Worm (Caenorhabditis elegans) whole organism, young adult: ENCODE data around the gene F28H6.6.

Experiments used
- C06A6.2 ChIP-seq: fragments of 200-800 bp; sonication (Bioruptor generic); conservative IDR thresholded peaks from 2 replicates; pipeline ENCODE4 v1.3.6; 2022; ENCODE audit warnings: missing genetic modification characterization, missing compliant biosample characterization
- akir-1 ChIP-seq: fragments of 200-800 bp; sonication (Bioruptor generic); optimal IDR thresholded peaks from 2 replicates; lab custom pipeline; 2018; ENCODE audit warnings: mild to moderate bottlenecking, missing genetic modification characterization, moderate library complexity, missing compliant biosample characterization
- aptf-3 ChIP-seq: fragments of 200-800 bp; sonication (Bioruptor generic); IDR thresholded peaks from 2 replicates; pipeline ENCODE4 v1.3.6; 2022; ENCODE audit warnings: missing genetic modification characterization, missing compliant biosample characterization
- ets-4 ChIP-seq: fragments of 200-800 bp; sonication (Bioruptor generic); optimal IDR thresholded peaks from 2 replicates; lab custom pipeline; 2018; ENCODE audit warnings: mild to moderate bottlenecking, missing genetic modification characterization, missing compliant biosample characterization
- gei-17 ChIP-seq: fragments of 200-800 bp; sonication (Bioruptor generic); optimal IDR thresholded peaks from 2 replicates; lab custom pipeline; 2018; ENCODE audit warnings: mild to moderate bottlenecking, missing genetic modification characterization, missing compliant biosample characterization
- mel-28 ChIP-seq: sonication (generic microtip); optimal IDR thresholded peaks from 2 replicates; lab custom pipeline; 2016; ENCODE audit warnings: borderline replicate concordance, mild to moderate bottlenecking, missing genetic modification characterization, missing compliant biosample characterization
- zfh-2 ChIP-seq: fragments of 200-800 bp; sonication (Bioruptor generic); conservative IDR thresholded peaks from 2 replicates; pipeline ENCODE4 v1.3.6; 2022; ENCODE audit warnings: missing genetic modification reagents, missing genetic modification characterization, missing compliant biosample characterization

DNA sequence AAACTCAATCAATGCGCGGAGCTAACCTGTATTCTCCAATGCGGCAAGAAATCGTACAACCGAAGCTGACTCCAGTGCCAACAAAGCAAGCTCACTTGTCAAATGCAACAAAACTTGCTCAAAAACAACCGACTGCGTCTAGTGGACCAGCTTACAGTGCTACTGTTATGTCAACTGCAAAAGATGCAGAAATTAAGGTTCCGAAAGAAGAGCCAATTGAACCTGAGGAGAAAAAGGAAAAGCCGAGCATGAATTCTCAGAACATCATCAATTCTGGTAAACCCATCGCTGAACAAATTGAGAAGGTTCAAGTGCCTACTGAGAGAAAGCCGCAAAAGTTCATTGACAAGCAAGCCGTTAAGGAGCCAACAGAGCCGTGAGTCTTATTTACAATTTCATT is 5.8 kb upstream of the F28H6.6 start:
- no peak for TF ChIP-seq akir-1
- no peak for TF ChIP-seq mel-28
- no peak for TF ChIP-seq ets-4 (GFP tag; lab: Kevin White, UChicago)
- TF ChIP-seq C06A6.2 (GFP tag; lab: Robert Waterston, UW): no peak
- no peak for TF ChIP-seq zfh-2 (GFP tag; lab: Robert Waterston, UW)
- no peak for TF ChIP-seq gei-17 (GFP tag; lab: Kevin White, UChicago)
- no peak for TF ChIP-seq aptf-3
